Fruit fly (Drosophila melanogaster) whole organism, embryonic: ENCODE data around the gene Vm26Ac.
A peak's percentile ranks its signal among the peaks of the same experiment; 100 is the strongest.

Experiments
- BtbVII ChIP-seq: fragments of 200-800 bp; sonication (Bioruptor generic); optimal IDR thresholded peaks from 3 replicates; lab custom pipeline; 2017; ENCODE audit warnings: missing biosample characterization, mild to moderate bottlenecking, missing genetic modification characterization
- CG10147 ChIP-seq: fragments of 200-800 bp; sonication (Bioruptor generic); optimal IDR thresholded peaks from 2 replicates; lab custom pipeline; 2019; ENCODE audit warnings: missing biosample characterization, mild to moderate bottlenecking, missing genetic modification characterization, moderate library complexity
- CG10462 ChIP-seq: fragments of 200-800 bp; sonication (Bioruptor generic); optimal IDR thresholded peaks from 2 replicates; lab custom pipeline; 2016; ENCODE audit warnings: missing biosample characterization, missing genetic modification characterization
- CG10959 ChIP-seq: fragments of 200-800 bp; sonication (Bioruptor generic); IDR thresholded peaks from 2 replicates; pipeline ENCODE4 v1.3.6; 2022; ENCODE audit warnings: missing biosample characterization, missing genetic modification characterization
- CG11085 ChIP-seq: fragments of 200-800 bp; sonication (Bioruptor generic); IDR thresholded peaks from 2 replicates; pipeline ENCODE4 v1.3.6; 2022; ENCODE audit warnings: missing biosample characterization, missing genetic modification characterization
- CG11723 ChIP-seq: fragments of 200-800 bp; sonication (Bioruptor generic); optimal IDR thresholded peaks from 2 replicates; lab custom pipeline; 2017; ENCODE audit warnings: missing biosample characterization, mild to moderate bottlenecking, missing genetic modification characterization
- CG1233 ChIP-seq: fragments of 200-800 bp; sonication (Bioruptor generic); optimal IDR thresholded peaks from 4 replicates; lab custom pipeline; 2018; ENCODE audit warnings: missing biosample characterization, mild to moderate bottlenecking, missing genetic modification characterization
- CG12391 ChIP-seq: fragments of 200-800 bp; sonication (Bioruptor generic); optimal IDR thresholded peaks from 3 replicates; lab custom pipeline; 2018; ENCODE audit warnings: missing biosample characterization, mild to moderate bottlenecking, missing genetic modification characterization, moderate library complexity
- CG12744 ChIP-seq: fragments of 200-800 bp; sonication (Bioruptor generic); optimal IDR thresholded peaks from 2 replicates; lab custom pipeline; 2016; ENCODE audit warnings: missing biosample characterization, missing genetic modification characterization
- CG14860 ChIP-seq: fragments of 200-800 bp; sonication (Bioruptor generic); IDR thresholded peaks from 3 replicates; pipeline ENCODE4 v1.3.6; 2022; ENCODE audit warnings: missing biosample characterization, missing genetic modification characterization; ENCODE audit not compliant: partially characterized antibody
- CG17361 ChIP-seq: fragments of 200-800 bp; sonication (Bioruptor generic); IDR thresholded peaks from 3 replicates; pipeline ENCODE4 v1.3.6; 2022; ENCODE audit warnings: missing biosample characterization, missing genetic modification characterization
- CG17385 ChIP-seq: fragments of 200-800 bp; sonication (Bioruptor generic); optimal IDR thresholded peaks from 3 replicates; lab custom pipeline; 2018; ENCODE audit warnings: missing biosample characterization, mild to moderate bottlenecking, missing genetic modification characterization
- CG17912 ChIP-seq: fragments of 200-800 bp; sonication (Bioruptor generic); optimal IDR thresholded peaks from 2 replicates; lab custom pipeline; 2018; ENCODE audit warnings: missing biosample characterization, mild to moderate bottlenecking, missing genetic modification characterization
- CG18011 ChIP-seq: fragments of 200-800 bp; sonication (Bioruptor generic); optimal IDR thresholded peaks from 2 replicates; lab custom pipeline; 2017; ENCODE audit warnings: missing biosample characterization, missing genetic modification characterization, mild to moderate bottlenecking, moderate library complexity, missing genotype
- CG1832 ChIP-seq: fragments of 200-800 bp; sonication (Bioruptor generic); optimal IDR thresholded peaks from 2 replicates; lab custom pipeline; 2017; ENCODE audit warnings: missing biosample characterization, mild to moderate bottlenecking, missing genetic modification characterization, inconsistent platforms
- CG2116 ChIP-seq: fragments of 200-800 bp; sonication (Bioruptor generic); optimal IDR thresholded peaks from 3 replicates; lab custom pipeline; 2018; ENCODE audit warnings: missing biosample characterization, mild to moderate bottlenecking, missing genetic modification characterization
- CG30020 ChIP-seq: fragments of 200-800 bp; optimal IDR thresholded peaks from 2 replicates; lab custom pipeline; 2019; ENCODE audit warnings: missing biosample characterization, mild to moderate bottlenecking, missing genetic modification characterization, moderate library complexity
- CG30403 ChIP-seq: fragments of 200-800 bp; sonication (Bioruptor generic); optimal IDR thresholded peaks from 3 replicates; lab custom pipeline; 2016; ENCODE audit warnings: missing biosample characterization, missing genetic modification characterization
- CG3065 ChIP-seq: fragments of 200-800 bp; sonication (Bioruptor generic); optimal IDR thresholded peaks from 2 replicates; lab custom pipeline; 2016; ENCODE audit warnings: missing biosample characterization, missing genetic modification characterization
- CG33557 ChIP-seq: fragments of 200-800 bp; sonication (Bioruptor generic); optimal IDR thresholded peaks from 2 replicates; lab custom pipeline; 2019; ENCODE audit warnings: missing biosample characterization, mild to moderate bottlenecking, missing genetic modification characterization, moderate library complexity
- CG4404 ChIP-seq: fragments of 200-800 bp; sonication (Bioruptor generic); IDR thresholded peaks from 2 replicates; pipeline ENCODE4 v1.3.6; 2022; ENCODE audit warnings: missing biosample characterization, missing genetic modification characterization
- CG6765 ChIP-seq: fragments of 200-800 bp; sonication (Bioruptor generic); optimal IDR thresholded peaks from 3 replicates; lab custom pipeline; 2017; ENCODE audit warnings: missing biosample characterization, mild to moderate bottlenecking, missing genetic modification characterization
- CG7372 ChIP-seq: fragments of 200-800 bp; sonication (Bioruptor generic); IDR thresholded peaks from 2 replicates; pipeline ENCODE4 v1.3.6; 2022; ENCODE audit warnings: missing biosample characterization, missing genetic modification characterization
- Chrac-16 ChIP-seq: fragments of 200-800 bp; sonication (Bioruptor generic); optimal IDR thresholded peaks from 3 replicates; lab custom pipeline; 2016; ENCODE audit warnings: missing biosample characterization, missing genetic modification characterization
- Dfd ChIP-seq, 2 experiments: fragments of >200 bp; optimal IDR thresholded peaks; 2 replicates each; lab custom pipeline; 2017; ENCODE audit warnings: missing biosample characterization in 2 of 2, missing genetic modification characterization in 2 of 2
- E2f1 ChIP-seq: fragments of 200-800 bp; sonication (Bioruptor generic); IDR thresholded peaks from 2 replicates; pipeline ENCODE4 v1.3.6; 2022; ENCODE audit warnings: missing biosample characterization, missing genetic modification characterization
- Fer2 ChIP-seq: fragments of 200-800 bp; sonication (Bioruptor generic); optimal IDR thresholded peaks from 2 replicates; lab custom pipeline; 2018; ENCODE audit warnings: missing biosample characterization, mild to moderate bottlenecking, missing genetic modification characterization, moderate library complexity
- HLH4C ChIP-seq: fragments of 200-800 bp; sonication (Bioruptor generic); IDR thresholded peaks from 3 replicates; pipeline ENCODE4 v1.3.6; 2022; ENCODE audit warnings: missing biosample characterization, missing genetic modification characterization; ENCODE audit not compliant: partially characterized antibody
- Neu2 ChIP-seq: fragments of 200-800 bp; sonication (Bioruptor generic); optimal IDR thresholded peaks from 3 replicates; lab custom pipeline; 2016; ENCODE audit warnings: missing biosample characterization, missing genetic modification characterization, borderline replicate concordance
- Nf-YB ChIP-seq: fragments of 200-800 bp; sonication (Bioruptor generic); optimal IDR thresholded peaks from 3 replicates; lab custom pipeline; 2019; ENCODE audit warnings: missing biosample characterization, mild to moderate bottlenecking, missing genetic modification characterization, moderate library complexity
- PHDP ChIP-seq: fragments of 200-800 bp; sonication (Bioruptor generic); optimal IDR thresholded peaks from 3 replicates; lab custom pipeline; 2018; ENCODE audit warnings: missing biosample characterization, mild to moderate bottlenecking, missing genetic modification characterization, moderate library complexity
- bsh ChIP-seq, 2 experiments: fragments of 200-800 bp; sonication (Bioruptor generic); optimal IDR thresholded peaks; 2 replicates each; lab custom pipeline; 2017 to 2018; ENCODE audit warnings: mild to moderate bottlenecking in 2 of 2, missing biosample characterization in 2 of 2, missing genetic modification characterization in 2 of 2, moderate library complexity in 1 of 2
- exex ChIP-seq: fragments of 200-800 bp; sonication (Bioruptor generic); optimal IDR thresholded peaks from 4 replicates; lab custom pipeline; 2018; ENCODE audit warnings: missing biosample characterization, mild to moderate bottlenecking, missing genetic modification characterization, moderate library complexity
- gcm ChIP-seq: fragments of 200-800 bp; sonication (Bioruptor generic); optimal IDR thresholded peaks from 2 replicates; lab custom pipeline; 2019; ENCODE audit warnings: missing biosample characterization, mild to moderate bottlenecking, missing genetic modification characterization, moderate library complexity
- gsb-n ChIP-seq: fragments of 200-800 bp; sonication (Bioruptor generic); optimal IDR thresholded peaks from 3 replicates; lab custom pipeline; 2018; ENCODE audit warnings: missing biosample characterization, mild to moderate bottlenecking, missing genetic modification characterization
- luna ChIP-seq: fragments of 200-800 bp; sonication (Bioruptor generic); optimal IDR thresholded peaks from 2 replicates; lab custom pipeline; 2016; ENCODE audit warnings: missing biosample characterization, missing genetic modification characterization
- nom ChIP-seq: fragments of 200-800 bp; sonication (Bioruptor generic); optimal IDR thresholded peaks from 2 replicates; lab custom pipeline; 2017; ENCODE audit warnings: missing biosample characterization, missing genetic modification characterization, mild to moderate bottlenecking, moderate library complexity, missing genetic modification reagents
- p53 ChIP-seq: fragments of 200-800 bp; sonication (Bioruptor generic); optimal IDR thresholded peaks from 2 replicates; lab custom pipeline; 2016; ENCODE audit warnings: missing biosample characterization, missing genetic modification characterization
- peb ChIP-seq: fragments of 200-800 bp; sonication (Bioruptor generic); IDR thresholded peaks from 2 replicates; pipeline ENCODE4 v1.3.6; 2022; ENCODE audit warnings: missing biosample characterization, missing genetic modification characterization
- pho ChIP-seq: fragments of 200-800 bp; sonication (Bioruptor generic); optimal IDR thresholded peaks from 2 replicates; lab custom pipeline; 2016; ENCODE audit warnings: missing biosample characterization, missing genetic modification characterization
- rib ChIP-seq: fragments of 200-800 bp; sonication (Bioruptor generic); IDR thresholded peaks from 2 replicates; pipeline ENCODE4 v1.3.6; 2022; ENCODE audit warnings: missing biosample characterization, missing genetic modification characterization
- sim ChIP-seq: fragments of 200-800 bp; sonication (Bioruptor generic); IDR thresholded peaks from 2 replicates; pipeline ENCODE4 v1.3.6; 2022; ENCODE audit warnings: missing biosample characterization, missing genetic modification characterization
- sug ChIP-seq: fragments of 200-800 bp; optimal IDR thresholded peaks from 2 replicates; lab custom pipeline; 2019; ENCODE audit warnings: missing biosample characterization, mild to moderate bottlenecking, missing genetic modification characterization, moderate library complexity
- tio ChIP-seq: fragments of 200-800 bp; sonication (Bioruptor generic); optimal IDR thresholded peaks from 2 replicates; lab custom pipeline; 2017; ENCODE audit warnings: missing biosample characterization, missing genetic modification characterization, inconsistent platforms
- trh ChIP-seq: fragments of 200-800 bp; sonication (Bioruptor generic); optimal IDR thresholded peaks from 2 replicates; lab custom pipeline; 2016; ENCODE audit warnings: missing biosample characterization, missing genetic modification characterization
- ttk ChIP-seq: fragments of 200-800 bp; sonication (Bioruptor generic); IDR thresholded peaks from 2 replicates; pipeline ENCODE4 v2.1.2; 2022; ENCODE audit warnings: missing biosample characterization, missing genetic modification characterization
- yki ChIP-seq: fragments of >200 bp; optimal IDR thresholded peaks from 3 replicates; lab custom pipeline; 2018

Gene Vm26Ac

DNA sequence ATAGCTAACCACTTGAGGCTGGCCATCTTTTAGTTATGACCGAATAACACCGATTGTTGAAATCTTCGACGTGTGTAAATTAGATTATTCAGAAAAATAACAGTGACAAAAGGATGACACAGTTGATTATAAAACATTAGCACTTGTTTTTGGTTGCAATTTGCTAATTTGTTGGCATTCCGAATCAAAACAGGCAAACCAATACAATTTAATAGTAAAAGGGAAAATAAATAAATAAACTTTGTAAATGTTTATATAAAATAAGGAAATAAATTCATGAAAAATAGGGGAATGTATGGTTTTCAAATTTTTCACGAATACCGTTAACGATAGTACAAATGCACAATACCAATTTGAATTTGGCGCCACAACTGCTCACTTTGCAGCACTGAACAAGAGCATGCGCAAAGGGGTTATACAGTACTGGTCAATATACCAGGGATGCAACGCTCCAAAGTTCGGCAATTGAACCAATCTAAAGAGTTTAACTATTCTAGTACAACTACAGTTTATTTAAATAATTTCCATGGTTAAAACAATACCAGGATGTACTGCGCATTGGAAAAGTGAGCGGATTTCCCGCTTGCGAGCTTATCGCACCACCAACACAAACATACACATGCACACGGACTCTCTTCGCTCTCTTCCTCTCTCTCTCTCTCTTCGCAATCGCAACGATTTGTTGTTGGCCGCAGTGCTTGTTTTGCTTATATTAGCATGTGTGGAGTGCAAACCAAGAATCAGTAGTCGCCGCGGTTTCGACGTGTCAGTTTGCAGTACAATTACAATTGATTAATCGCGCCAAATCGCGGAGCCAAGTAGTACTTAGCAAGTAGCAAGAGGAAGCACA, 15.0 kb downstream of the Vm26Ac start, which contains the start of the genes Sfp26Ad and Gpdh1 (continued):
- peak; percentile 44; the same call in 2 of the 3 replicates for TF ChIP-seq HLH4C (GFP tag; lab: Robert Waterston, UW)
- peak; percentile 82 for TF ChIP-seq CG12391 (tag; lab: Kevin White, UChicago)
- TF ChIP-seq p53 (GFP tag; lab: Kevin White, UChicago) = peak; percentile 38
- TF ChIP-seq CG4404 = peak; percentile 32; the same call in 1 of the 2 replicates
- TF ChIP-seq CG12744 (GFP tag; lab: Kevin White, UChicago) = peak; percentile 38
- peak; percentile 58; the same call in 1 of the 2 replicates for TF ChIP-seq E2f1
- peak; percentile 49 for TF ChIP-seq CG10462 (GFP tag; lab: Kevin White, UChicago)
- TF ChIP-seq yki (lab: Kevin White, UChicago) = peak; percentile 85
- TF ChIP-seq Dfd (GFP tag; optimal IDR thresholded peaks at IDR 0.05; lab: Kevin White, UChicago) = no peak
- TF ChIP-seq CG10147 (GFP tag; lab: Kevin White, UChicago) = peak; percentile 52
- TF ChIP-seq CG7372 (GFP tag; lab: Robert Waterston, UW) = 0 out of 2 replicates have a peak, but pooled peaks have one; percentile 50
- peak; percentile 61 for TF ChIP-seq gsb-n (tag; lab: Kevin White, UChicago)
- peak; percentile 78 for TF ChIP-seq CG6765 (GFP tag; lab: Kevin White, UChicago)
- TF ChIP-seq exex (tag; lab: Kevin White, UChicago) = peak; percentile 66
- TF ChIP-seq CG2116 (GFP tag; lab: Kevin White, UChicago) = peak; percentile 79
- peak; percentile 57 for TF ChIP-seq CG11723 (GFP tag; lab: Kevin White, UChicago)
- peak; percentile 45; the same call in 1 of the 2 replicates for TF ChIP-seq ttk (GFP tag; lab: Robert Waterston, UW)
- no peak for TF ChIP-seq CG1832 (GFP tag; lab: Kevin White, UChicago)
- TF ChIP-seq trh (GFP tag; lab: Kevin White, UChicago) = peak; percentile 65
- TF ChIP-seq tio = peak; percentile 48
- TF ChIP-seq CG33557 (GFP tag; lab: Kevin White, UChicago) = peak; percentile 45
- peak; percentile 61 for TF ChIP-seq Nf-YB
- peak; percentile 15 for TF ChIP-seq CG3065 (GFP tag; lab: Kevin White, UChicago)
- TF ChIP-seq CG30403 (GFP tag; lab: Kevin White, UChicago) = peak; percentile 83
- TF ChIP-seq PHDP = peak; percentile 73
- peak; percentile 76 for TF ChIP-seq Chrac-16 (GFP tag; lab: Kevin White, UChicago)
- TF ChIP-seq CG18011 (GFP tag; lab: Kevin White, UChicago) = peak; percentile 62
- peak; percentile 71 for TF ChIP-seq gcm
- TF ChIP-seq Fer2 = peak; percentile 43
- TF ChIP-seq CG1233 (GFP tag; lab: Kevin White, UChicago) = peak; percentile 9
- TF ChIP-seq Neu2 (GFP tag; lab: Kevin White, UChicago) = peak; percentile 41
- TF ChIP-seq CG17361 (GFP tag; lab: Robert Waterston, UW) = peak; percentile 74; the same call in 2 of the 3 replicates
- TF ChIP-seq CG17912 = peak; percentile 71
- peak; percentile 47 for TF ChIP-seq CG30020
- peak; percentile 56; the same call in 1 of the 2 replicates for TF ChIP-seq CG11085 (GFP tag; lab: Robert Waterston, UW)
- TF ChIP-seq rib (GFP tag; lab: Robert Waterston, UW) = no peak; the same call in none of the 2 replicates
- peak; percentile 61 for TF ChIP-seq BtbVII (GFP tag; lab: Kevin White, UChicago)
- TF ChIP-seq sug (tag; lab: Kevin White, UChicago) = peak; percentile 56
- TF ChIP-seq CG14860 (GFP tag; lab: Robert Waterston, UW) = no peak
- TF ChIP-seq luna (GFP tag; lab: Kevin White, UChicago) = peak; percentile 71
- TF ChIP-seq peb = 0 out of 2 replicates have a peak, but pooled peaks have one; percentile 11
- TF ChIP-seq bsh (GFP tag; optimal IDR thresholded peaks at IDR 0.05; lab: Kevin White, UChicago) = peak; percentile 39 to 62
- peak; percentile 32; the same call in 1 of the 2 replicates for TF ChIP-seq CG10959 (GFP tag; lab: Robert Waterston, UW)
- peak; percentile 82 for TF ChIP-seq pho (GFP tag; lab: Kevin White, UChicago)
- peak; percentile 32; the same call in 1 of the 2 replicates for TF ChIP-seq sim
- TF ChIP-seq CG17385 (GFP tag; lab: Kevin White, UChicago) = peak; percentile 87
- peak; percentile 78 for TF ChIP-seq nom
